Worm (Caenorhabditis elegans) whole organism, L2 larva: ENCODE results near the gene frpr-3.
A peak's percentile ranks its signal among the peaks of the same experiment; 100 is the strongest.

Experiments used
- C34F6.9 ChIP-seq: fragments of 150-350 bp; optimal IDR thresholded peaks from 2 replicates; lab custom pipeline; 2014; ENCODE audit warnings: missing biosample characterization, missing genetic modification characterization
- R02D3.7 ChIP-seq: fragments of 150-350 bp; optimal IDR thresholded peaks from 2 replicates; lab custom pipeline; 2014; ENCODE audit warnings: missing biosample characterization, missing genetic modification characterization
- Y55F3AM.14 ChIP-seq: fragments of 200-800 bp; sonication (Bioruptor generic); optimal IDR thresholded peaks from 2 replicates; lab custom pipeline; 2018; ENCODE audit warnings: mild to moderate bottlenecking, missing genetic modification characterization, missing compliant biosample characterization
- ZK546.5 ChIP-seq: sonication (generic microtip); optimal IDR thresholded peaks from 2 replicates; lab custom pipeline; 2017; ENCODE audit warnings: missing biosample characterization, missing genetic modification characterization
- alr-1 ChIP-seq: fragments of 150-350 bp; optimal IDR thresholded peaks from 2 replicates; lab custom pipeline; 2014; ENCODE audit warnings: missing biosample characterization, missing genetic modification characterization
- aly-2 ChIP-seq: fragments of 150-350 bp; optimal IDR thresholded peaks from 2 replicates; lab custom pipeline; 2014; ENCODE audit warnings: missing biosample characterization, missing genetic modification characterization
- ceh-16 ChIP-seq: fragments of 150-350 bp; optimal IDR thresholded peaks from 2 replicates; lab custom pipeline; 2014; ENCODE audit warnings: missing biosample characterization, missing genetic modification characterization
- ceh-82 ChIP-seq: fragments of 150-350 bp; optimal IDR thresholded peaks from 2 replicates; lab custom pipeline; 2014; ENCODE audit warnings: missing biosample characterization, missing genetic modification characterization
- dmd-4 ChIP-seq: sonication (generic microtip); optimal IDR thresholded peaks from 2 replicates; lab custom pipeline; 2017; ENCODE audit warnings: missing biosample characterization, missing genetic modification characterization
- egl-27 ChIP-seq: sonication (generic microtip); optimal IDR thresholded peaks from 3 replicates; lab custom pipeline; 2017; ENCODE audit warnings: missing biosample characterization, missing genetic modification reagents, missing genetic modification characterization
- elt-1 ChIP-seq: fragments of 150-350 bp; optimal IDR thresholded peaks from 2 replicates; lab custom pipeline; 2014; ENCODE audit warnings: missing biosample characterization, missing genetic modification characterization
- elt-3 ChIP-seq: sonication (generic microtip); optimal IDR thresholded peaks from 2 replicates; lab custom pipeline; 2017; ENCODE audit warnings: missing biosample characterization, missing genetic modification characterization
- fos-1 ChIP-seq: fragments of 150-350 bp; optimal IDR thresholded peaks from 2 replicates; lab custom pipeline; 2014; ENCODE audit warnings: missing biosample characterization, missing genetic modification characterization
- gmeb-1 ChIP-seq: fragments of 150-350 bp; optimal IDR thresholded peaks from 2 replicates; lab custom pipeline; 2014; ENCODE audit warnings: missing biosample characterization, missing genetic modification characterization
- lin-11 ChIP-seq: fragments of 150-350 bp; sonication (generic microtip); optimal IDR thresholded peaks from 2 replicates; lab custom pipeline; 2014; ENCODE audit warnings: missing biosample characterization, missing genetic modification characterization, inconsistent platforms, mixed read lengths
- lin-13 ChIP-seq: fragments of 150-350 bp; optimal IDR thresholded peaks from 2 replicates; lab custom pipeline; 2014; ENCODE audit warnings: missing biosample characterization, missing genetic modification reagents, missing genetic modification characterization
- lin-39 ChIP-seq: fragments of 150-350 bp; optimal IDR thresholded peaks from 2 replicates; lab custom pipeline; 2014; ENCODE audit warnings: missing biosample characterization, missing genetic modification reagents, missing genetic modification characterization
- lsy-2 ChIP-seq, 2 experiments: fragments of 150-350 bp in 1 of 2; sonication (generic microtip) in 1 of 2; optimal IDR thresholded peaks; 2 replicates each; lab custom pipeline; 2014 to 2017; ENCODE audit warnings: missing biosample characterization in 2 of 2, missing genetic modification characterization in 2 of 2
- mab-5 ChIP-seq: fragments of 150-350 bp; optimal IDR thresholded peaks from 2 replicates; lab custom pipeline; 2014; ENCODE audit warnings: missing biosample characterization, missing genetic modification characterization
- mbf-1 ChIP-seq: sonication (generic microtip); optimal IDR thresholded peaks from 2 replicates; lab custom pipeline; 2017; ENCODE audit warnings: missing biosample characterization, missing genetic modification characterization
- mdl-1 ChIP-seq, 2 experiments: fragments of 150-350 bp in 1 of 2; sonication (generic microtip) in 1 of 2; optimal IDR thresholded peaks; 2 replicates each; lab custom pipeline; 2017; ENCODE audit warnings: missing biosample characterization in 2 of 2, missing genetic modification characterization in 2 of 2
- nhr-10 ChIP-seq: sonication (generic microtip); optimal IDR thresholded peaks from 2 replicates; lab custom pipeline; 2017; ENCODE audit warnings: missing biosample characterization, missing genetic modification characterization
- nhr-11 ChIP-seq: fragments of 150-350 bp; optimal IDR thresholded peaks from 2 replicates; lab custom pipeline; 2014; ENCODE audit warnings: missing biosample characterization, missing genetic modification characterization
- nhr-12 ChIP-seq: fragments of 150-350 bp; optimal IDR thresholded peaks from 2 replicates; lab custom pipeline; 2014; ENCODE audit warnings: missing biosample characterization, missing genetic modification characterization
- nhr-129 ChIP-seq: fragments of 150-350 bp; optimal IDR thresholded peaks from 2 replicates; lab custom pipeline; 2014; ENCODE audit warnings: missing biosample characterization, missing genetic modification characterization
- nhr-21 ChIP-seq: fragments of 150-350 bp; optimal IDR thresholded peaks from 2 replicates; lab custom pipeline; 2014; ENCODE audit warnings: missing biosample characterization, missing genetic modification characterization
- nhr-23 ChIP-seq: fragments of 150-350 bp; optimal IDR thresholded peaks from 2 replicates; lab custom pipeline; 2014; ENCODE audit warnings: missing biosample characterization, missing genetic modification reagents, missing genetic modification characterization
- nhr-237 ChIP-seq: fragments of 150-350 bp; optimal IDR thresholded peaks from 2 replicates; lab custom pipeline; 2014; ENCODE audit warnings: missing biosample characterization, missing genetic modification characterization
- nhr-25 ChIP-seq: fragments of 150-350 bp; sonication (generic microtip); optimal IDR thresholded peaks from 3 replicates; lab custom pipeline; 2014; ENCODE audit warnings: missing biosample characterization, missing genetic modification characterization
- nhr-6 ChIP-seq: fragments of 150-350 bp; optimal IDR thresholded peaks from 2 replicates; lab custom pipeline; 2014; ENCODE audit warnings: missing biosample characterization, missing genetic modification characterization
- nhr-77 ChIP-seq: fragments of 150-350 bp; optimal IDR thresholded peaks from 2 replicates; lab custom pipeline; 2014; ENCODE audit warnings: missing biosample characterization, missing genetic modification characterization
- peb-1 ChIP-seq: fragments of 150-350 bp; optimal IDR thresholded peaks from 2 replicates; lab custom pipeline; 2014; ENCODE audit warnings: missing biosample characterization, missing genetic modification characterization
- sem-4 ChIP-seq: fragments of 150-350 bp; optimal IDR thresholded peaks from 2 replicates; lab custom pipeline; 2014; ENCODE audit warnings: missing biosample characterization, missing genetic modification reagents, missing genetic modification characterization
- skn-1 ChIP-seq: sonication (generic microtip); optimal IDR thresholded peaks from 2 replicates; lab custom pipeline; 2017; ENCODE audit warnings: missing biosample characterization, missing genetic modification characterization
- sma-3 ChIP-seq: sonication (generic microtip); optimal IDR thresholded peaks from 2 replicates; lab custom pipeline; 2016; ENCODE audit warnings: missing genetic modification reagents, missing genetic modification characterization, missing compliant biosample characterization
- sma-9 ChIP-seq, 2 experiments: fragments of 150-350 bp in 1 of 2; sonication (generic microtip) in 1 of 2; optimal IDR thresholded peaks; 2 replicates each; lab custom pipeline; 2014 to 2016; ENCODE audit warnings: missing genetic modification characterization in 2 of 2, mild to moderate bottlenecking in 1 of 2, missing biosample characterization in 1 of 2, missing compliant biosample characterization in 1 of 2, missing genetic modification reagents in 1 of 2, moderate library complexity in 1 of 2
- unc-39 ChIP-seq: fragments of 150-350 bp; optimal IDR thresholded peaks from 2 replicates; lab custom pipeline; 2014; ENCODE audit warnings: missing biosample characterization, missing genetic modification characterization
- unc-55 ChIP-seq: fragments of 150-350 bp; sonication (generic microtip); optimal IDR thresholded peaks from 3 replicates; lab custom pipeline; 2014; ENCODE audit warnings: missing biosample characterization, missing genetic modification reagents, missing genetic modification characterization
- unc-62 ChIP-seq: fragments of 150-350 bp; optimal IDR thresholded peaks from 2 replicates; lab custom pipeline; 2014; ENCODE audit warnings: missing biosample characterization, missing genetic modification reagents, missing genetic modification characterization
- zag-1 ChIP-seq: fragments of 150-350 bp; optimal IDR thresholded peaks from 2 replicates; lab custom pipeline; 2014; ENCODE audit warnings: missing biosample characterization, missing genetic modification characterization
- ztf-1 ChIP-seq: fragments of 200-800 bp; sonication (Bioruptor generic); conservative IDR thresholded peaks from 2 replicates; pipeline ENCODE4 v1.3.6; 2022; ENCODE audit warnings: missing genetic modification characterization, missing compliant biosample characterization
- ztf-11 ChIP-seq: sonication (generic microtip); optimal IDR thresholded peaks from 2 replicates; lab custom pipeline; 2017; ENCODE audit warnings: missing biosample characterization, missing genetic modification characterization

Gene frpr-3

DNA sequence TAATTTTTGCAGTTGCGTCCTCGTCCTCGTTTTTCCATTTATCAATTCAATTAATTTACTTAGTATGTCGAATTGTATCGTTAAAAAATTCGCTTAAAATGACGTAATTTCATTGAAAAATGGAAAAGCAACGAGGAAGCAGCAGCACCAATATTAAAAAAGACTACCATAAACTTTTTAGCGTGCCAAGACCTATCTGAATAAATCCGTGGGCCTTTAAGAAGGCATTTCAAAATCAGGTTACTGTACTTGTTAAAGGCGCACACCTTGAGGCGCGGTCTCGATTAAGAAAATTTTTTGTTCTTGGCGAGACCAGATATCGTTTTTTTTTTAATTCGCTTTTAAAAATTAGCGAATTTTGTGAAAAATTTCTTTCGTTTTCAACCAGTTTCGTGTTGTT lies 2.6 kb downstream of the frpr-3 start:
- TF ChIP-seq nhr-21 (tag; lab: Kevin White, UChicago) (no peak), mbf-1 (tag; lab: Kevin White, UChicago) (no peak), elt-1 (tag; lab: Kevin White, UChicago) (no peak), nhr-12 (no peak), nhr-23 (tag; lab: Kevin White, UChicago) (no peak), lin-13 (GFP tag; lab: Kevin White, UChicago) (no peak), sma-9 (GFP tag; optimal IDR thresholded peaks at IDR 0.05; lab: Kevin White, UChicago) (no peak), sma-9 (tag; optimal IDR thresholded peaks at IDR 0.05; lab: Kevin White, UChicago) (no peak), unc-39 (tag; lab: Kevin White, UChicago) (no peak), ceh-82 (tag; lab: Kevin White, UChicago) (no peak), nhr-10 (tag; lab: Kevin White, UChicago) (no peak), zag-1 (no peak), sem-4 (no peak), nhr-129 (tag; lab: Kevin White, UChicago) (no peak), ztf-11 (tag; lab: Kevin White, UChicago) (no peak), mab-5 (tag; lab: Kevin White, UChicago) (no peak)

DNA sequence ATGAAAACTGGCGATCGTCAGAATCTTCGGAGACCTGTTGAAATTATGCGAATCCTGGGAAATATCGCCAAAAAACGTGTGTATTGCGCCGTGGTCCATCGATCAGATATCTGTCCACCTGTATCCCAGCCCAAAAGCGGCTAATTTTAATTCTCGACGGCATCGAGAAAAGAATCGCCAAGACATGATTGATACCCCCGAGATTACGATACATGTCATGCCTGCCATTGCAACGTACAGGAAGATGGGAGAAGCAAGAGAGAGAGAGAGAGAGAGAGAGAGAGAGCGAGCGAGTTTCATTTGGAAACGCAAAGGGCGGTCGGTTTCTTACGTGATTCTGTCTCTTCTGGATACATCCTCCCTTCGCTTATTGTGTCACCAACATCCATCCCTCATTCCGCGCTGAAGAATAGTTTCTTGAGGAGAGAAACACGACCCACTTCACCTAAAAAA lies 3.1 kb downstream of the frpr-3 start, which contains the start of gene grl-10:
TSS of gene grl-10 (plus strand) at position 403 of the 453 bp plus-strand sequence.
- TF ChIP-seq egl-27 (tag; lab: Kevin White, UChicago) (no peak), nhr-21 (tag; lab: Kevin White, UChicago) (peak; percentile 78), mbf-1 (tag; lab: Kevin White, UChicago) (no peak), ceh-16 (tag; lab: Kevin White, UChicago) (no peak)

DNA sequence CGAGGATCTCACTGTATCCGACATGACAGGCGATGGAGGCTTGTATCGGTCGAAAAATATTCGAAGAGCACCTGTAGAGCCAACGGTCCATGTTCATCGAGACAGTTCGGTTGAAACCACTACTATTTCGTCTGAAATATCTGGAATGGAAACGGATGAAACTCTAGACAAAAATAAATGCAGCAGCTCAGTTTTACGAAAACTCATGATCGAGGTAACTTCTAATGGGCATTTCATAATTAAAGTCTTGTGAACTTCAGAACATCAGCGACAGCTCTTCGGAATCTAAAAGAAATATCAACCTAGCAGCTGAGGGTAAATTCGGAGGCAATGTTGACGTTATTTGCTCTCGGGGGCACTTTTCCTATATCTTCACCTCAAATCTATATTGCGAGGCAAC lies 4.2 kb downstream of the frpr-3 start:
- TF ChIP-seq fos-1 (tag; lab: Kevin White, UChicago), result no peak
- TF ChIP-seq ztf-1 (GFP tag; lab: Robert Waterston, UW), result no peak
- TF ChIP-seq lin-39 (tag; lab: Kevin White, UChicago), result no peak
- no peak for TF ChIP-seq nhr-77 (tag; lab: Kevin White, UChicago)
- no peak for TF ChIP-seq ZK546.5
- no peak for TF ChIP-seq dmd-4 (tag; lab: Kevin White, UChicago)
- TF ChIP-seq unc-55 (GFP tag; lab: Kevin White, UChicago), result no peak
- no peak for TF ChIP-seq elt-3 (tag; lab: Kevin White, UChicago)

DNA sequence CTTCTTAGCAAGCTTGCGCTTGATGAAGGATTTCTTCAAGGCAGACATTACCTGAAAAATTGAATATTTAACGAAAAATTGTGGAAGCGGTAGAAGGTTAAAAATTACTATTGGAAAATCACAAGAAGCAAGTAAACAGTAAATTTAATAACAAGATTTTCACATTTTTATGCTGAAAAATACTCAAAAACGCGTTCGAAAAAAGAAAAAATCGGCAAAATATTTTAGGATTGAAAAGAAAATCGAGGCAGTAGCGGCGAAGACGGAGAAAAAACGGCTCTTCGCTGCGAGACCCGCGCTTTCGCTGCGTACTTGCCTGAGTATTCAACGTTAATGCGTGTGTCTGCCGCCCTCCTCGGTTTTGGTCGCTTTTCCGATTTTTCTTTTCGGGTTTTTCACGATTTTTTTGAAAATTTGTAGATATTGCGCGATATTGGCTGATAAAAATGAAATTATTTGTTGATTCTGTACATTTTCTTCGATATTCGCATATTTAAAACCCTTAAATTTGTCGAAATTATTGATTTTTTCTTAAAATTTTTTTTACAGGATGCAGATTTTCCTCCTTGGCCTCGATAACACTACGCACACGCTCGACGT lies 5.1 kb downstream of the frpr-3 start, which contains the start of the genes rpl-39 and rps-30:
TSS of gene rpl-39 (minus strand) at position 51 of the 600 bp plus-strand sequence.
TSS of gene rps-30 (plus strand) at position 550 of the 600 bp plus-strand sequence.
- TF ChIP-seq mbf-1 (tag; lab: Kevin White, UChicago) (no peak), nhr-10 (tag; lab: Kevin White, UChicago) (no peak), nhr-237 (tag; lab: Kevin White, UChicago) (no peak), ztf-1 (GFP tag; lab: Robert Waterston, UW) (no peak), skn-1 (tag; lab: Kevin White, UChicago) (no peak), R02D3.7 (peak; percentile 59), ceh-82 (tag; lab: Kevin White, UChicago) (peak; percentile 56), lin-39 (tag; lab: Kevin White, UChicago) (no peak), unc-62 (no peak), lin-11 (tag; lab: Kevin White, UChicago) (peak; percentile 81), nhr-11 (tag; lab: Kevin White, UChicago) (no peak), sma-9 (GFP tag; optimal IDR thresholded peaks at IDR 0.05; lab: Kevin White, UChicago) (peak; percentile 80), sma-9 (tag; optimal IDR thresholded peaks at IDR 0.05; lab: Kevin White, UChicago) (no peak), gmeb-1 (peak; percentile 84), sem-4 (no peak), elt-3 (tag; lab: Kevin White, UChicago) (no peak), nhr-129 (tag; lab: Kevin White, UChicago) (peak; percentile 88), Y55F3AM.14 (GFP tag; lab: Kevin White, UChicago) (no peak), lsy-2 (tag; optimal IDR thresholded peaks at IDR 0.05; lab: Kevin White, UChicago) (peak; percentile 68 to 92), egl-27 (tag; lab: Kevin White, UChicago) (peak; percentile 47), unc-39 (tag; lab: Kevin White, UChicago) (no peak), lin-13 (GFP tag; lab: Kevin White, UChicago) (peak; percentile 78), aly-2 (tag; lab: Kevin White, UChicago) (no peak), peb-1 (tag; lab: Kevin White, UChicago) (no peak), zag-1 (peak; percentile 50), nhr-21 (tag; lab: Kevin White, UChicago) (peak; percentile 73), sma-3 (peak; percentile 69), elt-1 (tag; lab: Kevin White, UChicago) (no peak), dmd-4 (tag; lab: Kevin White, UChicago) (no peak), nhr-6 (tag; lab: Kevin White, UChicago) (no peak), nhr-23 (tag; lab: Kevin White, UChicago) (no peak), nhr-25 (tag; lab: Kevin White, UChicago) (peak; percentile 78), nhr-12 (no peak), alr-1 (tag; lab: Kevin White, UChicago) (no peak), nhr-77 (tag; lab: Kevin White, UChicago) (no peak), C34F6.9 (tag; lab: Kevin White, UChicago) (peak; percentile 87), ztf-11 (tag; lab: Kevin White, UChicago) (no peak), fos-1 (tag; lab: Kevin White, UChicago) (peak; percentile 73), mab-5 (tag; lab: Kevin White, UChicago) (peak; percentile 69), ZK546.5 (peak; percentile 48), mdl-1 (tag; optimal IDR thresholded peaks at IDR 0.05; lab: Kevin White, UChicago) (no peak)
